Fruit fly (Drosophila melanogaster): ENCODE data around the gene Shab.

The Shab gene

dm6 chr3L:2879827-2880131 is 15.0 kb upstream of the Shab start (continued):
- peak; percentile 56; the same call in 1 of the 2 replicates for TF ChIP-seq CG10959 (GFP tag; IDR thresholded peaks at IDR 0.05)
- TF ChIP-seq bab2 (GFP tag; optimal IDR thresholded peaks at IDR 0.05): peak; percentile 25
- no peak for TF ChIP-seq sens (GFP tag)
- TF ChIP-seq Lhr (GFP tag; optimal IDR thresholded peaks at IDR 0.05): no peak
- peak; percentile 54 for TF ChIP-seq phol (tag; optimal IDR thresholded peaks at IDR 0.05)
- TF ChIP-seq CG14441 (GFP tag; IDR thresholded peaks at IDR 0.05): peak; percentile 31; the same call in 1 of the 2 replicates
- 0 out of 3 replicates have a peak, but pooled peaks have one; percentile 18 for TF ChIP-seq B-H1 (GFP tag; IDR thresholded peaks at IDR 0.05)
- peak; percentile 46 for TF ChIP-seq CG17829 (tag; optimal IDR thresholded peaks at IDR 0.05)
- TF ChIP-seq CG16815 (GFP tag; optimal IDR thresholded peaks at IDR 0.05): no peak
- no peak for TF ChIP-seq ewg (GFP tag; optimal IDR thresholded peaks at IDR 0.05)
- TF ChIP-seq ase (GFP tag; IDR thresholded peaks at IDR 0.05): peak; percentile 37; the same call in 1 of the 3 replicates
- TF ChIP-seq Optix (GFP tag; IDR thresholded peaks at IDR 0.05): no peak
- TF ChIP-seq nerfin-1 (tag; optimal IDR thresholded peaks at IDR 0.05): no peak
- no peak for TF ChIP-seq CG14965 (GFP tag; optimal IDR thresholded peaks at IDR 0.05; ENCODE audit: borderline replicate concordance)
- no peak for TF ChIP-seq CG11398 (GFP tag; optimal IDR thresholded peaks at IDR 0.05)
- no peak for TF ChIP-seq CG3407 (GFP tag; optimal IDR thresholded peaks at IDR 0.05)
- TF ChIP-seq Fer1 (GFP tag; optimal IDR thresholded peaks at IDR 0.05): no peak
- peak; percentile 67 for TF ChIP-seq zfh1 (GFP tag; IDR thresholded peaks at IDR 0.05)
- 0 out of 3 replicates have a peak, but pooled peaks have one; percentile 24 for TF ChIP-seq row (GFP tag; IDR thresholded peaks at IDR 0.05)
- peak; percentile 99 for TF ChIP-seq D19A (tag; optimal IDR thresholded peaks at IDR 0.05)
- no peak for TF ChIP-seq Pdp1 (GFP tag; optimal IDR thresholded peaks at IDR 0.05)
- no peak for TF ChIP-seq CG13287 (GFP tag; IDR thresholded peaks at IDR 0.05; ENCODE audit: partially characterized antibody)
- TF ChIP-seq fd96Cb (tag; optimal IDR thresholded peaks at IDR 0.05): peak; percentile 56
- TF ChIP-seq ara (GFP tag; IDR thresholded peaks at IDR 0.05): peak; percentile 55; the same call in 1 of the 2 replicates
- peak; percentile 56 for TF ChIP-seq Blimp-1 (GFP tag; optimal IDR thresholded peaks at IDR 0.05)
- no peak for TF ChIP-seq Ssrp (tag; optimal IDR thresholded peaks at IDR 0.05)
- TF ChIP-seq CG3726 (GFP tag; IDR thresholded peaks at IDR 0.05): peak; percentile 44; the same call in 1 of the 3 replicates
- no peak for TF ChIP-seq CG7786 (GFP tag; optimal IDR thresholded peaks at IDR 0.05)
- TF ChIP-seq tio (GFP tag; optimal IDR thresholded peaks at IDR 0.05): no peak
- TF ChIP-seq prd (optimal IDR thresholded peaks at IDR 0.05): no peak
- peak; percentile 66; the same call in 2 of the 3 replicates for TF ChIP-seq prd (GFP tag; IDR thresholded peaks at IDR 0.05)
- peak; percentile 69 for TF ChIP-seq CG18262 (tag; optimal IDR thresholded peaks at IDR 0.05)
- TF ChIP-seq org-1 (GFP tag; optimal IDR thresholded peaks at IDR 0.05): no peak
- TF ChIP-seq Gug (GFP tag; IDR thresholded peaks at IDR 0.05): peak; percentile 42; the same call in 2 of the 4 replicates
- peak; percentile 3 for TF ChIP-seq pnt (GFP tag; optimal IDR thresholded peaks at IDR 0.05)
- no peak for TF ChIP-seq CG12391 (tag; optimal IDR thresholded peaks at IDR 0.05)
- no peak for TF ChIP-seq CG12299 (tag; optimal IDR thresholded peaks at IDR 0.05)
- TF ChIP-seq CG12769 (tag; optimal IDR thresholded peaks at IDR 0.05): no peak
- TF ChIP-seq odd (GFP tag; optimal IDR thresholded peaks at IDR 0.05): no peak
- no peak for TF ChIP-seq ci (GFP tag; IDR thresholded peaks at IDR 0.05)
- no peak for TF ChIP-seq Mes4 (GFP tag; optimal IDR thresholded peaks at IDR 0.05)
- TF ChIP-seq CG2712 (tag; optimal IDR thresholded peaks at IDR 0.05): peak; percentile 48
- TF ChIP-seq CG7372 (GFP tag; IDR thresholded peaks at IDR 0.05): peak; percentile 54; the same call in 1 of the 2 replicates
- TF ChIP-seq Taf1 (GFP tag; IDR thresholded peaks at IDR 0.05): no peak
- TF ChIP-seq chif (GFP tag; optimal IDR thresholded peaks at IDR 0.05): no peak
- no peak for TF ChIP-seq CG11560 (tag; IDR thresholded peaks at IDR 0.05)

Data from whole organism, embryonic.